Worm (Caenorhabditis elegans) whole organism, mixed stage, embryonic: ENCODE measurements around the gene hmg-12.

Source experiments
- M03D4.4 ChIP-seq: sonication (generic microtip); optimal IDR thresholded peaks from 2 replicates; lab custom pipeline; 2017; ENCODE audit warnings: mild to moderate bottlenecking, missing genetic modification characterization, missing compliant biosample characterization
- lin-13 ChIP-seq: fragments of 150-350 bp; optimal IDR thresholded peaks from 2 replicates; lab custom pipeline; 2014; ENCODE audit warnings: missing biosample characterization, missing genetic modification characterization
- lsy-2 ChIP-seq: fragments of 150-350 bp; optimal IDR thresholded peaks from 2 replicates; lab custom pipeline; 2014; ENCODE audit warnings: missing biosample characterization, missing genetic modification characterization
- mab-5 ChIP-seq: fragments of 150-350 bp; optimal IDR thresholded peaks from 2 replicates; lab custom pipeline; 2014; ENCODE audit warnings: missing biosample characterization, missing genetic modification characterization
- mep-1 ChIP-seq: fragments of 150-350 bp; optimal IDR thresholded peaks from 2 replicates; lab custom pipeline; 2017; ENCODE audit warnings: missing biosample characterization, missing genetic modification reagents, missing genetic modification characterization, inconsistent platforms
- nhr-12 ChIP-seq: fragments of 150-350 bp; optimal IDR thresholded peaks from 2 replicates; lab custom pipeline; 2014; ENCODE audit warnings: missing biosample characterization, missing genetic modification characterization
- nhr-28 ChIP-seq: fragments of 150-350 bp; optimal IDR thresholded peaks from 2 replicates; lab custom pipeline; 2014; ENCODE audit warnings: missing biosample characterization, missing genetic modification characterization
- snpc-4 ChIP-seq: fragments of 150-350 bp; optimal IDR thresholded peaks from 2 replicates; lab custom pipeline; 2014; ENCODE audit warnings: missing biosample characterization, missing genetic modification characterization
- tbx-8 ChIP-seq: fragments of 200-800 bp; sonication (Bioruptor generic); optimal IDR thresholded peaks from 2 replicates; lab custom pipeline; 2018; ENCODE audit warnings: mild to moderate bottlenecking, missing genetic modification characterization, moderate library complexity, missing compliant biosample characterization
- unc-62 ChIP-seq: fragments of 150-350 bp; optimal IDR thresholded peaks from 2 replicates; lab custom pipeline; 2014; ENCODE audit warnings: missing biosample characterization, missing genetic modification reagents, missing genetic modification characterization
- ztf-11 ChIP-seq: fragments of 150-350 bp; optimal IDR thresholded peaks from 2 replicates; lab custom pipeline; 2014; ENCODE audit warnings: missing biosample characterization, missing genetic modification characterization

- no peak for TF ChIP-seq snpc-4
- TF ChIP-seq nhr-12, result no peak
- TF ChIP-seq tbx-8 (GFP tag; lab: Kevin White, UChicago), result no peak
- TF ChIP-seq M03D4.4 (tag; lab: Kevin White, UChicago), result no peak
- TF ChIP-seq lsy-2 (tag; lab: Kevin White, UChicago), result no peak
- TF ChIP-seq lin-13 (tag; lab: Kevin White, UChicago), result no peak
- TF ChIP-seq nhr-28 (tag; lab: Kevin White, UChicago), result no peak
- no peak for TF ChIP-seq unc-62
- TF ChIP-seq ztf-11 (tag; lab: Kevin White, UChicago), result no peak
- no peak for TF ChIP-seq mep-1 (tag; lab: Kevin White, UChicago)
- TF ChIP-seq mab-5, result no peak
Observed at ce11 chrII:11901110-11901509, 15.2 kb upstream of the hmg-12 start, which contains the start of gene vab-23.
